Worm (Caenorhabditis elegans) whole organism, L2 larva: ENCODE data around the gene C18H2.5.

Experiments
- C34F6.9 ChIP-seq: fragments of 150-350 bp; optimal IDR thresholded peaks from 2 replicates; lab custom pipeline; 2014; ENCODE audit warnings: missing biosample characterization, missing genetic modification characterization
- F13H6.1 ChIP-seq: sonication (generic microtip); optimal IDR thresholded peaks from 2 replicates; lab custom pipeline; 2016; ENCODE audit warnings: missing genetic modification characterization, missing compliant biosample characterization
- R02D3.7 ChIP-seq: fragments of 150-350 bp; optimal IDR thresholded peaks from 2 replicates; lab custom pipeline; 2014; ENCODE audit warnings: missing biosample characterization, missing genetic modification characterization
- Y55F3AM.14 ChIP-seq: fragments of 200-800 bp; sonication (Bioruptor generic); optimal IDR thresholded peaks from 2 replicates; lab custom pipeline; 2018; ENCODE audit warnings: mild to moderate bottlenecking, missing genetic modification characterization, missing compliant biosample characterization
- ZK546.5 ChIP-seq: sonication (generic microtip); optimal IDR thresholded peaks from 2 replicates; lab custom pipeline; 2017; ENCODE audit warnings: missing biosample characterization, missing genetic modification characterization
- alr-1 ChIP-seq: fragments of 150-350 bp; optimal IDR thresholded peaks from 2 replicates; lab custom pipeline; 2014; ENCODE audit warnings: missing biosample characterization, missing genetic modification characterization
- aly-2 ChIP-seq: fragments of 150-350 bp; optimal IDR thresholded peaks from 2 replicates; lab custom pipeline; 2014; ENCODE audit warnings: missing biosample characterization, missing genetic modification characterization
- ama-1 ChIP-seq: fragments of 150-350 bp; optimal IDR thresholded peaks from 2 replicates; lab custom pipeline; 2018; ENCODE audit warnings: inconsistent platforms
- blmp-1 ChIP-seq: sonication (generic microtip); optimal IDR thresholded peaks from 2 replicates; lab custom pipeline; 2017; ENCODE audit warnings: missing genetic modification characterization, mild to moderate bottlenecking, missing compliant biosample characterization, antibody characterized with exemption, moderate library complexity; ENCODE audit not compliant: insufficient read depth
- ceh-16 ChIP-seq: fragments of 150-350 bp; optimal IDR thresholded peaks from 2 replicates; lab custom pipeline; 2014; ENCODE audit warnings: missing biosample characterization, missing genetic modification characterization
- ceh-82 ChIP-seq: fragments of 150-350 bp; optimal IDR thresholded peaks from 2 replicates; lab custom pipeline; 2014; ENCODE audit warnings: missing biosample characterization, missing genetic modification characterization
- crh-2 ChIP-seq: sonication (generic microtip); optimal IDR thresholded peaks from 2 replicates; lab custom pipeline; 2017; ENCODE audit warnings: missing biosample characterization, missing genetic modification characterization
- dmd-4 ChIP-seq: sonication (generic microtip); optimal IDR thresholded peaks from 2 replicates; lab custom pipeline; 2017; ENCODE audit warnings: missing biosample characterization, missing genetic modification characterization
- egl-27 ChIP-seq: sonication (generic microtip); optimal IDR thresholded peaks from 3 replicates; lab custom pipeline; 2017; ENCODE audit warnings: missing biosample characterization, missing genetic modification reagents, missing genetic modification characterization
- elt-1 ChIP-seq: fragments of 150-350 bp; optimal IDR thresholded peaks from 2 replicates; lab custom pipeline; 2014; ENCODE audit warnings: missing biosample characterization, missing genetic modification characterization
- elt-3 ChIP-seq: sonication (generic microtip); optimal IDR thresholded peaks from 2 replicates; lab custom pipeline; 2017; ENCODE audit warnings: missing biosample characterization, missing genetic modification characterization
- fos-1 ChIP-seq: fragments of 150-350 bp; optimal IDR thresholded peaks from 2 replicates; lab custom pipeline; 2014; ENCODE audit warnings: missing biosample characterization, missing genetic modification characterization
- gmeb-1 ChIP-seq: fragments of 150-350 bp; optimal IDR thresholded peaks from 2 replicates; lab custom pipeline; 2014; ENCODE audit warnings: missing biosample characterization, missing genetic modification characterization
- lin-11 ChIP-seq: fragments of 150-350 bp; sonication (generic microtip); optimal IDR thresholded peaks from 2 replicates; lab custom pipeline; 2014; ENCODE audit warnings: missing biosample characterization, missing genetic modification characterization, inconsistent platforms, mixed read lengths
- lin-13 ChIP-seq: fragments of 150-350 bp; optimal IDR thresholded peaks from 2 replicates; lab custom pipeline; 2014; ENCODE audit warnings: missing biosample characterization, missing genetic modification reagents, missing genetic modification characterization
- lin-39 ChIP-seq: fragments of 150-350 bp; optimal IDR thresholded peaks from 2 replicates; lab custom pipeline; 2014; ENCODE audit warnings: missing biosample characterization, missing genetic modification reagents, missing genetic modification characterization
- lsy-2 ChIP-seq, 2 experiments: fragments of 150-350 bp in 1 of 2; sonication (generic microtip) in 1 of 2; optimal IDR thresholded peaks; 2 replicates each; lab custom pipeline; 2014 to 2017; ENCODE audit warnings: missing biosample characterization in 2 of 2, missing genetic modification characterization in 2 of 2
- mab-5 ChIP-seq: fragments of 150-350 bp; optimal IDR thresholded peaks from 2 replicates; lab custom pipeline; 2014; ENCODE audit warnings: missing biosample characterization, missing genetic modification characterization
- mbf-1 ChIP-seq: sonication (generic microtip); optimal IDR thresholded peaks from 2 replicates; lab custom pipeline; 2017; ENCODE audit warnings: missing biosample characterization, missing genetic modification characterization
- mdl-1 ChIP-seq, 2 experiments: fragments of 150-350 bp in 1 of 2; sonication (generic microtip) in 1 of 2; optimal IDR thresholded peaks; 2 replicates each; lab custom pipeline; 2017; ENCODE audit warnings: missing biosample characterization in 2 of 2, missing genetic modification characterization in 2 of 2
- nhr-10 ChIP-seq: sonication (generic microtip); optimal IDR thresholded peaks from 2 replicates; lab custom pipeline; 2017; ENCODE audit warnings: missing biosample characterization, missing genetic modification characterization
- nhr-11 ChIP-seq: fragments of 150-350 bp; optimal IDR thresholded peaks from 2 replicates; lab custom pipeline; 2014; ENCODE audit warnings: missing biosample characterization, missing genetic modification characterization
- nhr-12 ChIP-seq: fragments of 150-350 bp; optimal IDR thresholded peaks from 2 replicates; lab custom pipeline; 2014; ENCODE audit warnings: missing biosample characterization, missing genetic modification characterization
- nhr-129 ChIP-seq: fragments of 150-350 bp; optimal IDR thresholded peaks from 2 replicates; lab custom pipeline; 2014; ENCODE audit warnings: missing biosample characterization, missing genetic modification characterization
- nhr-21 ChIP-seq: fragments of 150-350 bp; optimal IDR thresholded peaks from 2 replicates; lab custom pipeline; 2014; ENCODE audit warnings: missing biosample characterization, missing genetic modification characterization
- nhr-23 ChIP-seq: fragments of 150-350 bp; optimal IDR thresholded peaks from 2 replicates; lab custom pipeline; 2014; ENCODE audit warnings: missing biosample characterization, missing genetic modification reagents, missing genetic modification characterization
- nhr-237 ChIP-seq: fragments of 150-350 bp; optimal IDR thresholded peaks from 2 replicates; lab custom pipeline; 2014; ENCODE audit warnings: missing biosample characterization, missing genetic modification characterization
- nhr-25 ChIP-seq: fragments of 150-350 bp; sonication (generic microtip); optimal IDR thresholded peaks from 3 replicates; lab custom pipeline; 2014; ENCODE audit warnings: missing biosample characterization, missing genetic modification characterization
- nhr-6 ChIP-seq: fragments of 150-350 bp; optimal IDR thresholded peaks from 2 replicates; lab custom pipeline; 2014; ENCODE audit warnings: missing biosample characterization, missing genetic modification characterization
- nhr-77 ChIP-seq: fragments of 150-350 bp; optimal IDR thresholded peaks from 2 replicates; lab custom pipeline; 2014; ENCODE audit warnings: missing biosample characterization, missing genetic modification characterization
- peb-1 ChIP-seq: fragments of 150-350 bp; optimal IDR thresholded peaks from 2 replicates; lab custom pipeline; 2014; ENCODE audit warnings: missing biosample characterization, missing genetic modification characterization
- sem-4 ChIP-seq: fragments of 150-350 bp; optimal IDR thresholded peaks from 2 replicates; lab custom pipeline; 2014; ENCODE audit warnings: missing biosample characterization, missing genetic modification reagents, missing genetic modification characterization
- skn-1 ChIP-seq: sonication (generic microtip); optimal IDR thresholded peaks from 2 replicates; lab custom pipeline; 2017; ENCODE audit warnings: missing biosample characterization, missing genetic modification characterization
- sma-3 ChIP-seq: sonication (generic microtip); optimal IDR thresholded peaks from 2 replicates; lab custom pipeline; 2016; ENCODE audit warnings: missing genetic modification reagents, missing genetic modification characterization, missing compliant biosample characterization
- sma-9 ChIP-seq, 2 experiments: fragments of 150-350 bp in 1 of 2; sonication (generic microtip) in 1 of 2; optimal IDR thresholded peaks; 2 replicates each; lab custom pipeline; 2014 to 2016; ENCODE audit warnings: missing genetic modification characterization in 2 of 2, mild to moderate bottlenecking in 1 of 2, missing biosample characterization in 1 of 2, missing compliant biosample characterization in 1 of 2, missing genetic modification reagents in 1 of 2, moderate library complexity in 1 of 2
- snpc-4 ChIP-seq: fragments of 150-350 bp; optimal IDR thresholded peaks from 2 replicates; lab custom pipeline; 2014; ENCODE audit warnings: missing biosample characterization, missing genetic modification characterization
- unc-39 ChIP-seq: fragments of 150-350 bp; optimal IDR thresholded peaks from 2 replicates; lab custom pipeline; 2014; ENCODE audit warnings: missing biosample characterization, missing genetic modification characterization
- unc-55 ChIP-seq: fragments of 150-350 bp; sonication (generic microtip); optimal IDR thresholded peaks from 3 replicates; lab custom pipeline; 2014; ENCODE audit warnings: missing biosample characterization, missing genetic modification reagents, missing genetic modification characterization
- unc-62 ChIP-seq: fragments of 150-350 bp; optimal IDR thresholded peaks from 2 replicates; lab custom pipeline; 2014; ENCODE audit warnings: missing biosample characterization, missing genetic modification reagents, missing genetic modification characterization
- zag-1 ChIP-seq: fragments of 150-350 bp; optimal IDR thresholded peaks from 2 replicates; lab custom pipeline; 2014; ENCODE audit warnings: missing biosample characterization, missing genetic modification characterization
- ztf-1 ChIP-seq: fragments of 200-800 bp; sonication (Bioruptor generic); conservative IDR thresholded peaks from 2 replicates; pipeline ENCODE4 v1.3.6; 2022; ENCODE audit warnings: missing genetic modification characterization, missing compliant biosample characterization
- ztf-11 ChIP-seq: sonication (generic microtip); optimal IDR thresholded peaks from 2 replicates; lab custom pipeline; 2017; ENCODE audit warnings: missing biosample characterization, missing genetic modification characterization
- ztf-4 ChIP-seq: fragments of 150-350 bp; optimal IDR thresholded peaks from 2 replicates; lab custom pipeline; 2014; ENCODE audit warnings: missing biosample characterization, missing genetic modification characterization

Gene C18H2.5

DNA sequence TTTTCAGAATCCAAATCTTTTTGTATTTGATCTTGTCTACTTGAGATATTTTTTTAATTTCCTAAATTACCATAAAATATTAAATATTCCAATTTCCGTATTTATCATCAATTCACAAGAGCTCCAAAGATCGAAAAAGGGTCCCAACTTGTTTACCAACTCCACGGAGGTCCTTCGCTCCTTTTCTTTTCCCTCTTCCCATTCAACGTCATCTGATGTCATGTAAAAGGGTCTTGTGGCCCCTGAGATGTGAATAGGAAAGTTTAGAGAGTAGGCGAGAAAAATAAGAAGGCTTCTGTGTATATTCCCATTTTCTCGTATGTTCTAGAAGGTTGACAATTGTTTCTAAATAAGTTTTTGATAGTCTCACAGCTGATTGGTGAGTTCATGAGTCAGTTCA is 28.8 kb upstream of the C18H2.5 start:
- TF ChIP-seq nhr-237 (no peak), mab-5 (tag; lab: Kevin White, UChicago) (no peak), ceh-82 (tag; lab: Kevin White, UChicago) (no peak), crh-2 (peak; percentile 42), nhr-11 (no peak), blmp-1 (tag; lab: Kevin White, UChicago) (no peak), nhr-77 (tag; lab: Kevin White, UChicago) (no peak), snpc-4 (tag; lab: Kevin White, UChicago) (no peak), nhr-6 (tag; lab: Kevin White, UChicago) (no peak), lin-11 (tag; lab: Kevin White, UChicago) (no peak), unc-62 (no peak), sem-4 (tag; lab: Kevin White, UChicago) (peak; percentile 31), ztf-1 (no peak), lin-13 (GFP tag; lab: Kevin White, UChicago) (peak; percentile 10), elt-1 (tag; lab: Kevin White, UChicago) (no peak), ztf-11 (tag; lab: Kevin White, UChicago) (no peak), sma-3 (GFP tag; lab: Kevin White, UChicago) (no peak), egl-27 (no peak), gmeb-1 (tag; lab: Kevin White, UChicago) (no peak), ceh-16 (tag; lab: Kevin White, UChicago) (no peak), alr-1 (tag; lab: Kevin White, UChicago) (no peak), skn-1 (no peak), unc-39 (tag; lab: Kevin White, UChicago) (no peak), ama-1 (no peak), nhr-129 (tag; lab: Kevin White, UChicago) (peak; percentile 33), elt-3 (tag; lab: Kevin White, UChicago) (no peak), F13H6.1 (tag; lab: Kevin White, UChicago) (no peak), lsy-2 (tag; optimal IDR thresholded peaks at IDR 0.05; lab: Kevin White, UChicago) (peak in 1 of 2 experiments; percentile 47), zag-1 (tag; lab: Kevin White, UChicago) (no peak), mbf-1 (tag; lab: Kevin White, UChicago) (no peak), unc-55 (GFP tag; lab: Kevin White, UChicago) (no peak), nhr-21 (tag; lab: Kevin White, UChicago) (no peak), mdl-1 (tag; optimal IDR thresholded peaks at IDR 0.05; lab: Kevin White, UChicago) (peak in 1 of 2 experiments; percentile 3), nhr-25 (tag; lab: Kevin White, UChicago) (no peak), dmd-4 (tag; lab: Kevin White, UChicago) (no peak), Y55F3AM.14 (GFP tag; lab: Kevin White, UChicago) (no peak), nhr-10 (no peak), C34F6.9 (peak; percentile 54), ztf-4 (peak; percentile 23), peb-1 (tag; lab: Kevin White, UChicago) (no peak), lin-39 (tag; lab: Kevin White, UChicago) (no peak), nhr-23 (tag; lab: Kevin White, UChicago) (no peak), ZK546.5 (tag; lab: Kevin White, UChicago) (no peak), sma-9 (GFP tag; optimal IDR thresholded peaks at IDR 0.05; lab: Kevin White, UChicago) (peak; percentile 9), sma-9 (tag; optimal IDR thresholded peaks at IDR 0.05; lab: Kevin White, UChicago) (no peak), nhr-12 (tag; lab: Kevin White, UChicago) (no peak), aly-2 (tag; lab: Kevin White, UChicago) (no peak), R02D3.7 (no peak), fos-1 (no peak)
